Fruit fly (Drosophila melanogaster) whole organism, wandering third instar larva: Measurements from ENCODE around the gene LysRS.

Source experiments
- CG32264 ChIP-seq: fragments of 200-800 bp; sonication (Bioruptor generic); optimal IDR thresholded peaks from 2 replicates; lab custom pipeline; 2016; ENCODE audit warnings: missing biosample characterization, missing genetic modification characterization
- Dif ChIP-seq: fragments of 200-275, 200-300 bp; sonication (Bioruptor generic); optimal IDR thresholded peaks from 2 replicates; lab custom pipeline; 2018; ENCODE audit warnings: missing biosample characterization, missing genetic modification characterization; ENCODE audit not compliant: partially characterized antibody
- HLH106 ChIP-seq: fragments of 200-800 bp; optimal IDR thresholded peaks from 3 replicates; lab custom pipeline; 2019; ENCODE audit warnings: missing biosample characterization, mild to moderate bottlenecking, missing genetic modification characterization, moderate library complexity
- Hnf4 ChIP-seq: fragments of 200-800 bp; sonication (Bioruptor generic); optimal IDR thresholded peaks from 2 replicates; lab custom pipeline; 2016; ENCODE audit warnings: missing biosample characterization, mild to moderate bottlenecking, missing genetic modification characterization
- Myc ChIP-seq: fragments of >200 bp; optimal IDR thresholded peaks from 2 replicates; lab custom pipeline; 2017
- dsf ChIP-seq: sonication (Bioruptor generic); optimal IDR thresholded peaks from 2 replicates; lab custom pipeline; 2016; ENCODE audit warnings: missing biosample characterization, missing genetic modification characterization, borderline replicate concordance
- h ChIP-seq: fragments of 200-800 bp; sonication (Bioruptor generic); optimal IDR thresholded peaks from 3 replicates; lab custom pipeline; 2016; ENCODE audit warnings: missing biosample characterization, mild to moderate bottlenecking, missing genetic modification characterization
- jim ChIP-seq: fragments of 175-275, 200-325 bp; sonication (Bioruptor generic); optimal IDR thresholded peaks from 2 replicates; lab custom pipeline; 2016; ENCODE audit warnings: missing biosample characterization, mild to moderate bottlenecking, missing genetic modification characterization
- lola ChIP-seq: fragments of >200 bp; optimal IDR thresholded peaks from 2 replicates; lab custom pipeline; 2017; ENCODE audit warnings: missing biosample characterization, missing genetic modification characterization
- pan ChIP-seq: fragments of >200 bp; optimal IDR thresholded peaks from 2 replicates; lab custom pipeline; 2017
- psq ChIP-seq: fragments of 200-800 bp; sonication (Bioruptor generic); optimal IDR thresholded peaks from 3 replicates; lab custom pipeline; 2017; ENCODE audit warnings: missing biosample characterization, mild to moderate bottlenecking, missing genetic modification characterization, moderate library complexity
- sage ChIP-seq: fragments of 200-800 bp; sonication (Bioruptor generic); optimal IDR thresholded peaks from 2 replicates; lab custom pipeline; 2016; ENCODE audit warnings: missing biosample characterization, mild to moderate bottlenecking, missing genetic modification characterization
- sv ChIP-seq: fragments of 200-800 bp; sonication (Bioruptor generic); optimal IDR thresholded peaks from 3 replicates; lab custom pipeline; 2016; ENCODE audit warnings: missing biosample characterization, missing genetic modification characterization
- woc ChIP-seq: sonication (Bioruptor generic); optimal IDR thresholded peaks from 2 replicates; lab custom pipeline; 2016; ENCODE audit warnings: missing biosample characterization, mild to moderate bottlenecking, missing genetic modification characterization

- TF ChIP-seq Hnf4 (GFP tag; lab: Kevin White, UChicago) (peak; percentile 6), dsf (GFP tag; lab: Kevin White, UChicago) (no peak), psq (GFP tag; lab: Kevin White, UChicago) (peak; percentile 35), h (GFP tag; lab: Kevin White, UChicago) (peak; percentile 62), HLH106 (tag; lab: Kevin White, UChicago) (peak; percentile 59), Dif (GFP tag; lab: Kevin White, UChicago) (no peak), pan (lab: Kevin White, UChicago) (no peak), sv (GFP tag; lab: Kevin White, UChicago) (no peak), lola (GFP tag; lab: Kevin White, UChicago) (no peak), woc (GFP tag; lab: Kevin White, UChicago) (peak; percentile 47), sage (GFP tag; lab: Kevin White, UChicago) (no peak), jim (GFP tag; lab: Kevin White, UChicago) (no peak), CG32264 (GFP tag; lab: Kevin White, UChicago) (no peak), Myc (lab: Kevin White, UChicago) (no peak)
These were observed 47.5 kb upstream of the LysRS start for dm6 chrX:9655989-9656713.
